Fruit fly (Drosophila melanogaster) whole organism, pupa: ENCODE results near the gene Cyp4ac2.

Experiments used
- CG10348 ChIP-seq: fragments of 200-800 bp; sonication (Bioruptor generic); IDR thresholded peaks from 2 replicates; pipeline ENCODE4 v1.3.6; 2022; ENCODE audit warnings: missing biosample characterization, missing genetic modification characterization
- CG12605 ChIP-seq: fragments of 200-800 bp; sonication (Bioruptor generic); IDR thresholded peaks from 2 replicates; pipeline ENCODE4 v1.3.6; 2022; ENCODE audit warnings: missing biosample characterization, missing genetic modification characterization
- CG13204 ChIP-seq: fragments of 200-800 bp; sonication (Bioruptor generic); optimal IDR thresholded peaks from 2 replicates; lab custom pipeline; 2018; ENCODE audit warnings: missing biosample characterization, mild to moderate bottlenecking, missing genetic modification characterization, moderate library complexity
- CG14655 ChIP-seq: fragments of 200-800 bp; sonication (Bioruptor generic); optimal IDR thresholded peaks from 3 replicates; lab custom pipeline; 2017; ENCODE audit warnings: mild to moderate bottlenecking, missing biosample characterization, missing genetic modification reagents, missing genetic modification characterization
- CG15710 ChIP-seq: fragments of 200-800 bp; sonication (Bioruptor generic); optimal IDR thresholded peaks from 2 replicates; lab custom pipeline; 2018; ENCODE audit warnings: missing biosample characterization, mild to moderate bottlenecking, missing genetic modification characterization, moderate library complexity
- CG17806 ChIP-seq: fragments of 200-800 bp; sonication (Bioruptor generic); optimal IDR thresholded peaks from 2 replicates; lab custom pipeline; 2018; ENCODE audit warnings: missing biosample characterization, mild to moderate bottlenecking, missing genetic modification characterization, moderate library complexity
- CG32121 ChIP-seq: fragments of 200-800 bp; sonication (Bioruptor generic); IDR thresholded peaks from 2 replicates; pipeline ENCODE4 v1.3.6; 2022; ENCODE audit warnings: missing biosample characterization, missing genetic modification characterization
- CG34367 ChIP-seq: fragments of 200-800 bp; sonication (Bioruptor generic); optimal IDR thresholded peaks from 2 replicates; lab custom pipeline; 2018; ENCODE audit warnings: missing biosample characterization, mild to moderate bottlenecking, missing genetic modification characterization
- CG4496 ChIP-seq: fragments of 200-800 bp; sonication (Bioruptor generic); IDR thresholded peaks from 3 replicates; pipeline ENCODE4 v1.3.6; 2022; ENCODE audit warnings: missing biosample characterization, missing genetic modification characterization
- CG8159 ChIP-seq: fragments of 200-800 bp; sonication (Bioruptor generic); optimal IDR thresholded peaks from 3 replicates; lab custom pipeline; 2018; ENCODE audit warnings: missing biosample characterization, mild to moderate bottlenecking, missing genetic modification characterization, moderate library complexity
- CG8301 ChIP-seq: fragments of 200-800 bp; sonication (Bioruptor generic); optimal IDR thresholded peaks from 2 replicates; lab custom pipeline; 2018; ENCODE audit warnings: missing biosample characterization, mild to moderate bottlenecking, missing genetic modification characterization
- CG9948 ChIP-seq: fragments of 200-800 bp; sonication (Bioruptor generic); optimal IDR thresholded peaks from 2 replicates; lab custom pipeline; 2018; ENCODE audit warnings: missing biosample characterization, mild to moderate bottlenecking, missing genetic modification characterization, moderate library complexity
- D1 ChIP-seq: fragments of 200-800 bp; sonication (Bioruptor generic); optimal IDR thresholded peaks from 2 replicates; lab custom pipeline; 2018; ENCODE audit warnings: missing biosample characterization, mild to moderate bottlenecking, missing genetic modification characterization, moderate library complexity
- EcR ChIP-seq: fragments of 200-800 bp; sonication (Bioruptor generic); optimal IDR thresholded peaks from 3 replicates; lab custom pipeline; 2019; ENCODE audit warnings: missing biosample characterization, missing genetic modification characterization, mild to moderate bottlenecking, moderate library complexity, missing genetic modification reagents
- Ets98B ChIP-seq: fragments of 200-800 bp; sonication (Bioruptor generic); IDR thresholded peaks from 2 replicates; pipeline ENCODE4 v1.3.6; 2022; ENCODE audit warnings: missing biosample characterization, missing genetic modification characterization
- Pif1A ChIP-seq: fragments of 200-800 bp; sonication (Bioruptor generic); optimal IDR thresholded peaks from 3 replicates; lab custom pipeline; 2016; ENCODE audit warnings: missing biosample characterization, missing genetic modification characterization
- Pif1B ChIP-seq: fragments of 200-800 bp; sonication (Bioruptor generic); optimal IDR thresholded peaks from 3 replicates; lab custom pipeline; 2016; ENCODE audit warnings: missing biosample characterization, missing genetic modification characterization
- Snoo ChIP-seq: fragments of 200-800 bp; sonication (Bioruptor generic); optimal IDR thresholded peaks from 3 replicates; lab custom pipeline; 2017; ENCODE audit warnings: missing biosample characterization, mild to moderate bottlenecking, missing genetic modification characterization, inconsistent platforms
- fd96Ca ChIP-seq: fragments of 200-800 bp; sonication (Bioruptor generic); IDR thresholded peaks from 3 replicates; pipeline ENCODE4 v1.3.6; 2022; ENCODE audit warnings: missing biosample characterization, missing genetic modification characterization
- gl ChIP-seq: fragments of 200-800 bp; sonication (Bioruptor generic); optimal IDR thresholded peaks from 2 replicates; lab custom pipeline; 2018; ENCODE audit warnings: missing biosample characterization, mild to moderate bottlenecking, missing genetic modification characterization
- rn ChIP-seq: fragments of 200-800 bp; sonication (Bioruptor generic); IDR thresholded peaks from 2 replicates; pipeline ENCODE4 v1.3.6; 2022; ENCODE audit warnings: missing biosample characterization, missing genetic modification characterization

The Cyp4ac2 gene

dm6 chr2L:5263343-5264051, 2.7 kb upstream of the Cyp4ac2 start, which contains the start of gene Cyp4ac1:
Gene Cyp4ac1, plus strand, starts transcription at chr2L:5264001.
- no peak for TF ChIP-seq CG10348 (GFP tag; lab: Robert Waterston, UW)
- TF ChIP-seq D1: no peak
- TF ChIP-seq CG34367 (tag; lab: Kevin White, UChicago): no peak
- TF ChIP-seq Snoo (tag; lab: Kevin White, UChicago): no peak
- TF ChIP-seq Ets98B (GFP tag; lab: Robert Waterston, UW): no peak
- no peak for TF ChIP-seq CG12605
- TF ChIP-seq CG14655 (GFP tag; lab: Kevin White, UChicago): no peak
- TF ChIP-seq CG9948: no peak
- no peak for TF ChIP-seq Pif1B (GFP tag; lab: Kevin White, UChicago)
- TF ChIP-seq EcR (GFP tag; lab: Kevin White, UChicago): no peak
- no peak for TF ChIP-seq fd96Ca (GFP tag; lab: Robert Waterston, UW)
- no peak for TF ChIP-seq Pif1A (GFP tag; lab: Kevin White, UChicago)
- TF ChIP-seq CG15710 (tag; lab: Kevin White, UChicago): no peak
- no peak for TF ChIP-seq CG8301 (tag; lab: Kevin White, UChicago)
- no peak for TF ChIP-seq CG17806 (tag; lab: Kevin White, UChicago)
- TF ChIP-seq CG4496: no peak
- TF ChIP-seq rn: no peak
- no peak for TF ChIP-seq CG13204 (GFP tag; lab: Kevin White, UChicago)
- TF ChIP-seq CG32121 (GFP tag; lab: Robert Waterston, UW): no peak
- no peak for TF ChIP-seq gl (tag; lab: Kevin White, UChicago)

dm6 chr2L:5264157-5264556, 2.0 kb upstream of the Cyp4ac2 start:
- TF ChIP-seq rn: no peak
- TF ChIP-seq Pif1B (GFP tag; lab: Kevin White, UChicago): no peak
- TF ChIP-seq CG13204 (GFP tag; lab: Kevin White, UChicago): no peak
- TF ChIP-seq, all 21 proteins: peak for 0

- no peak for TF ChIP-seq CG9948
- TF ChIP-seq CG10348 (GFP tag; lab: Robert Waterston, UW): no peak
- TF ChIP-seq EcR (GFP tag; lab: Kevin White, UChicago): no peak
- no peak for TF ChIP-seq CG15710 (tag; lab: Kevin White, UChicago)
- TF ChIP-seq fd96Ca (GFP tag; lab: Robert Waterston, UW): no peak
- no peak for TF ChIP-seq Snoo (tag; lab: Kevin White, UChicago)
- no peak for TF ChIP-seq CG14655 (GFP tag; lab: Kevin White, UChicago)
- no peak for TF ChIP-seq Pif1A (GFP tag; lab: Kevin White, UChicago)
- no peak for TF ChIP-seq CG32121 (GFP tag; lab: Robert Waterston, UW)
- TF ChIP-seq D1: no peak
- TF ChIP-seq CG8159 (tag; lab: Kevin White, UChicago): no peak
- TF ChIP-seq Ets98B (GFP tag; lab: Robert Waterston, UW): no peak
- TF ChIP-seq CG8301 (tag; lab: Kevin White, UChicago): no peak
- no peak for TF ChIP-seq gl (tag; lab: Kevin White, UChicago)
- TF ChIP-seq rn: no peak
- TF ChIP-seq CG34367 (tag; lab: Kevin White, UChicago): no peak
- TF ChIP-seq Pif1B (GFP tag; lab: Kevin White, UChicago): no peak
- TF ChIP-seq CG4496: no peak
These were observed 2.0 kb downstream of the Cyp4ac2 start, which contains the start of gene Cyp4ac3 for dm6 chr2L:5268198-5268597. Gene Cyp4ac3, plus strand, starts transcription at chr2L:5268498.

- TF ChIP-seq CG4496: no peak
- TF ChIP-seq CG17806 (tag; lab: Kevin White, UChicago): peak; percentile 33
- peak; percentile 8 for TF ChIP-seq CG34367 (tag; lab: Kevin White, UChicago)
- no peak for TF ChIP-seq Ets98B (GFP tag; lab: Robert Waterston, UW)
- peak; percentile 18 for TF ChIP-seq CG9948
- peak; percentile 40 for TF ChIP-seq CG8301 (tag; lab: Kevin White, UChicago)
- TF ChIP-seq Snoo (tag; lab: Kevin White, UChicago): no peak
- peak; percentile 28 for TF ChIP-seq Pif1B (GFP tag; lab: Kevin White, UChicago)
- TF ChIP-seq CG8159 (tag; lab: Kevin White, UChicago): no peak
These were observed 4.3 kb downstream of the Cyp4ac2 start for dm6 chr2L:5270215-5271071.

- TF ChIP-seq CG13204 (GFP tag; lab: Kevin White, UChicago) (no peak), CG15710 (tag; lab: Kevin White, UChicago) (no peak), rn (no peak), fd96Ca (GFP tag; lab: Robert Waterston, UW) (no peak), CG14655 (GFP tag; lab: Kevin White, UChicago) (no peak), CG34367 (tag; lab: Kevin White, UChicago) (no peak), Pif1A (GFP tag; lab: Kevin White, UChicago) (no peak), D1 (no peak), CG8159 (tag; lab: Kevin White, UChicago) (no peak), CG10348 (GFP tag; lab: Robert Waterston, UW) (no peak), Ets98B (GFP tag; lab: Robert Waterston, UW) (no peak), gl (tag; lab: Kevin White, UChicago) (no peak), CG4496 (no peak), Pif1B (GFP tag; lab: Kevin White, UChicago) (no peak), Snoo (tag; lab: Kevin White, UChicago) (no peak), CG12605 (no peak)
These were observed 4.9 kb downstream of the Cyp4ac2 start, which contains the start of gene tkv for dm6 chr2L:5271081-5271480. Gene tkv, minus strand, starts transcription at chr2L:5271384.
